Fruit fly (Drosophila melanogaster): ENCODE measurements around the gene geko.
A peak's percentile ranks its signal among the peaks of the same experiment; 100 is the strongest.

DNA sequence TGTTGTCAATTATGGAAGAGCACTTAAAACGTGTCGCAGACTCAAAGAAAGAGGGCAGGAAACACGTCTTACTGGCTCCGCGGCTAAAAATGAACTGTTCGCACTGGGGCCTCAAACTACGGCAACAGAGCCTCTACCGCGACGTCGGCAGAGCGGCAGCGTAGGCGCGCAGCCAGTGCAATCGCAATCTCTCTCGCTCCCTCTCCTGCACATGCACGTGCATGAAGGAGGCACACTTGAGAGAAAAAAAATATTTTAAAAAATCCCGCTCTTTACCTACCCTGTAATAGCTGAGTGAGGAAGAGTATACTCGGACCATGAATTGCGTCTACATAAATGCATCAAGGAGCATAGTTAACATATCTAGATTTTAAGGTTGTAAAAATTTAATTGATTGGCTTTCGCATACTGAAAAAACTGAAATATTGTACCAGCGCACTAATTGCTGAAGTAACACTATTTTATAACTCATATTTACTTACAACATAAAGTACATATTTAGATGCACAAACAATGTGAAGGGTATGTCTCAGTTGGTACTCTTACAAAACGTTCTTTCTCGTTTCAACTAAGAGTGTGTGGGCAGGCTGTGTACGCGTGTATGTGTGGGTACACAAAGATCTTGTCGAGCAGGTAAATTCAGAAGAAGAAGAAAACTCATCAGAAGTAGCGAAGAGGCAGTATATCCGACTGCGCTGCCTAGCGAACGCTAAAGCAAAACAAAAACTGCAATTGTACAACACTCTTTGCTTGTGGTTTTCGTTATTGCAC, 46.5 kb downstream of the geko start, which contains the start of gene hid:
- TF ChIP-seq acj6 (GFP tag; optimal IDR thresholded peaks at IDR 0.05) (peak; percentile 96), pdm3 (GFP tag; optimal IDR thresholded peaks at IDR 0.05) (peak; percentile 97), Gug (GFP tag; IDR thresholded peaks at IDR 0.05) (peak; percentile 95), CG6163 (GFP tag; IDR thresholded peaks at IDR 0.05) (peak; percentile 88), Ets21C (GFP tag; optimal IDR thresholded peaks at IDR 0.05) (peak; percentile 95), Hr38 (GFP tag; optimal IDR thresholded peaks at IDR 0.05) (peak; percentile 49), CG7368 (GFP tag; optimal IDR thresholded peaks at IDR 0.05) (peak; percentile 93), Hr39 (GFP tag; optimal IDR thresholded peaks at IDR 0.05) (peak; percentile 98), cyc (GFP tag; optimal IDR thresholded peaks at IDR 0.05) (peak; percentile 98), Eip75B (GFP tag; optimal IDR thresholded peaks at IDR 0.05) (peak; percentile 96), CG31627 (GFP tag; optimal IDR thresholded peaks at IDR 0.05) (peak; percentile 98)

All from whole organism, prepupa.